Fruit fly (Drosophila melanogaster): ENCODE measurements around the gene CG31465.

Gene CG31465

dm6 chr3R:21916987-21917386 lies 36.4 kb downstream of the CG31465 start:
- TF ChIP-seq noc (tag; optimal IDR thresholded peaks at IDR 0.05), result no peak

dm6 chr3R:21920495-21920894 lies 39.9 kb downstream of the CG31465 start:
- TF ChIP-seq noc (tag; optimal IDR thresholded peaks at IDR 0.05), result no peak

- no peak for TF ChIP-seq noc (tag; optimal IDR thresholded peaks at IDR 0.05)
Measured at dm6 chr3R:21921363-21922208, 41.0 kb downstream of the CG31465 start.

- TF ChIP-seq noc (tag; optimal IDR thresholded peaks at IDR 0.05), result no peak
Measured at dm6 chr3R:21922244-21922643, 41.6 kb downstream of the CG31465 start.

- TF ChIP-seq noc (tag; optimal IDR thresholded peaks at IDR 0.05), result no peak
Measured at dm6 chr3R:21922674-21923323, 42.2 kb downstream of the CG31465 start.

dm6 chr3R:21923742-21924141 lies 43.1 kb downstream of the CG31465 start:
- no peak for TF ChIP-seq noc (tag; optimal IDR thresholded peaks at IDR 0.05)

dm6 chr3R:21928214-21928613 lies 47.6 kb downstream of the CG31465 start:
- no peak for TF ChIP-seq noc (tag; optimal IDR thresholded peaks at IDR 0.05)

- no peak for TF ChIP-seq noc (tag; optimal IDR thresholded peaks at IDR 0.05)
Measured at dm6 chr3R:21931346-21931745, 50.7 kb downstream of the CG31465 start.
